Worm (Caenorhabditis elegans) whole organism, midembryonic: Measurements from ENCODE around the gene exc-7.

Source experiments
- cog-1 ChIP-seq: sonication (generic microtip); optimal IDR thresholded peaks from 2 replicates; lab custom pipeline; 2016; ENCODE audit warnings: missing genetic modification characterization, missing compliant biosample characterization
- ztf-29 ChIP-seq: fragments of 200-800 bp; sonication (Bioruptor generic); IDR thresholded peaks from 2 replicates; pipeline ENCODE4 v1.3.6; 2022; ENCODE audit warnings: missing genetic modification reagents, missing genetic modification characterization, missing compliant biosample characterization

DNA sequence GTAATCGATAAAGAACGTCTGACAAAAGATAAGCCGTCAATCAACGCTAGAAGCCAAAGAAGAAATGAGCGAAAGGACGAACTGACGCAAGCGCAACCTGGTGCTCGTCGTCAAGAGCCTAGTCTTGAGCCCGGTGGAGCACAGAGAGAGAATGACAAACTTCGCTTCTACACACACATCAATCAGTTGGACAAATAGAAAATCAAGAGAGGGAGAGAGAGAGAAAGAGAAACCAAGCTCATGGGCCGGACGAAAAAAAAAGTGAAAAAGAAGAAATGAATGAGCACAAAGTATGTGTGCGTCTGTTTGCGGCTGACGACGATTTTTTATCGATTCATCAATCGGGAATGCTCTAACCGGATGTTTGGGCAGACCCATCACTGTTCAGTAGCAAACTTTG lies 45.4 kb downstream of the exc-7 start:
- TF ChIP-seq cog-1 = no peak
- TF ChIP-seq ztf-29 (GFP tag; lab: Robert Waterston, UW) = no peak
